Worm (Caenorhabditis elegans): ENCODE results near the gene C13E3.1.

- TF ChIP-seq nhr-237 (tag; optimal IDR thresholded peaks at IDR 0.05), result no peak
- no peak for TF ChIP-seq mab-5 (tag; optimal IDR thresholded peaks at IDR 0.05)
- TF ChIP-seq lsy-2 (tag; optimal IDR thresholded peaks at IDR 0.05), result no peak
- no peak for TF ChIP-seq mep-1 (tag; optimal IDR thresholded peaks at IDR 0.05)
Observed at ce11 chrX:8877162-8877561, 15.7 kb upstream of the C13E3.1 start.
